Fruit fly (Drosophila melanogaster) whole organism, prepupa: ENCODE data around the gene CG11672.

Source experiments
- CG10669 ChIP-seq: fragments of 200-800 bp; sonication (Bioruptor generic); optimal IDR thresholded peaks from 3 replicates; lab custom pipeline; 2018; ENCODE audit warnings: missing biosample characterization, mild to moderate bottlenecking, missing genetic modification characterization, moderate library complexity
- CG11294 ChIP-seq: fragments of 200-800 bp; sonication (Bioruptor generic); IDR thresholded peaks from 2 replicates; pipeline ENCODE4 v1.3.6; 2022; ENCODE audit warnings: missing biosample characterization, missing genetic modification characterization
- CG15336 ChIP-seq: fragments of 200-800 bp; sonication (Bioruptor generic); IDR thresholded peaks from 2 replicates; pipeline ENCODE4 v1.3.6; 2022; ENCODE audit warnings: missing biosample characterization, missing genetic modification characterization
- CG16779 ChIP-seq: fragments of 200-800 bp; sonication (Bioruptor generic); optimal IDR thresholded peaks from 3 replicates; lab custom pipeline; 2017; ENCODE audit warnings: missing biosample characterization, mild to moderate bottlenecking, missing genetic modification characterization
- CG31627 ChIP-seq: fragments of 200-800 bp; sonication (Bioruptor generic); optimal IDR thresholded peaks from 3 replicates; lab custom pipeline; 2016; ENCODE audit warnings: missing biosample characterization, missing genetic modification characterization
- CG32006 ChIP-seq: fragments of 200-800 bp; sonication (Bioruptor generic); optimal IDR thresholded peaks from 3 replicates; lab custom pipeline; 2017; ENCODE audit warnings: missing biosample characterization, mild to moderate bottlenecking, missing genetic modification characterization
- CG3919 ChIP-seq: fragments of 200-800 bp; sonication (Bioruptor generic); optimal IDR thresholded peaks from 3 replicates; lab custom pipeline; 2016; ENCODE audit warnings: missing biosample characterization, missing genetic modification characterization
- CG4318 ChIP-seq: fragments of 200-800 bp; sonication (Bioruptor generic); optimal IDR thresholded peaks from 3 replicates; lab custom pipeline; 2017; ENCODE audit warnings: missing biosample characterization, mild to moderate bottlenecking, missing genetic modification characterization
- CG6163 ChIP-seq: fragments of 200-800 bp; sonication (Bioruptor generic); IDR thresholded peaks from 3 replicates; pipeline ENCODE4 v1.3.6; 2022; ENCODE audit warnings: missing biosample characterization, missing genetic modification characterization
- CG6276 ChIP-seq: fragments of 200-800 bp; sonication (Bioruptor generic); optimal IDR thresholded peaks from 2 replicates; lab custom pipeline; 2017; ENCODE audit warnings: missing biosample characterization, mild to moderate bottlenecking, missing genetic modification characterization
- CG6792 ChIP-seq: fragments of 200-800 bp; sonication (Bioruptor generic); optimal IDR thresholded peaks from 3 replicates; lab custom pipeline; 2016; ENCODE audit warnings: missing biosample characterization, missing genetic modification characterization
- CG6808 ChIP-seq: fragments of 200-800 bp; sonication (Bioruptor generic); optimal IDR thresholded peaks from 3 replicates; lab custom pipeline; 2017; ENCODE audit warnings: missing biosample characterization, missing genetic modification characterization, mild to moderate bottlenecking, moderate library complexity, missing genetic modification reagents
- CG6854 ChIP-seq: fragments of 200-800 bp; sonication (Bioruptor generic); optimal IDR thresholded peaks from 2 replicates; lab custom pipeline; 2017; ENCODE audit warnings: missing biosample characterization, mild to moderate bottlenecking, missing genetic modification characterization
- CG7368 ChIP-seq: fragments of 200-800 bp; sonication (Bioruptor generic); optimal IDR thresholded peaks from 3 replicates; lab custom pipeline; 2016; ENCODE audit warnings: missing biosample characterization, missing genetic modification characterization
- CG8119 ChIP-seq: fragments of 200-800 bp; sonication (Bioruptor generic); IDR thresholded peaks from 3 replicates; pipeline ENCODE4 v1.3.6; 2022; ENCODE audit warnings: missing biosample characterization, missing genetic modification characterization
- CG8319 ChIP-seq: fragments of 200-800 bp; sonication (Bioruptor generic); optimal IDR thresholded peaks from 3 replicates; lab custom pipeline; 2016; ENCODE audit warnings: missing biosample characterization, missing genetic modification characterization
- CG8632 ChIP-seq: fragments of 200-800 bp; sonication (Bioruptor generic); optimal IDR thresholded peaks from 3 replicates; lab custom pipeline; 2016; ENCODE audit warnings: missing biosample characterization, missing genetic modification characterization
- Eip78C ChIP-seq: fragments of 200-800 bp; sonication (Bioruptor generic); peaks from one replicate; lab custom pipeline; 2016; ENCODE audit warnings: missing biosample characterization, missing genetic modification characterization
- Ets21C ChIP-seq: fragments of 200-800 bp; sonication (Bioruptor generic); optimal IDR thresholded peaks from 3 replicates; lab custom pipeline; 2016; ENCODE audit warnings: missing biosample characterization, missing genetic modification characterization
- Ets96B ChIP-seq: fragments of 200-800 bp; optimal IDR thresholded peaks from 2 replicates; lab custom pipeline; 2019; ENCODE audit warnings: missing biosample characterization, mild to moderate bottlenecking, missing genetic modification characterization, moderate library complexity
- Gug ChIP-seq: fragments of 200-800 bp; sonication (Bioruptor generic); IDR thresholded peaks from 2 replicates; pipeline ENCODE4 v1.3.6; 2022; ENCODE audit warnings: missing biosample characterization, missing genetic modification characterization
- Hr39 ChIP-seq: fragments of 200-800 bp; sonication (Bioruptor generic); optimal IDR thresholded peaks from 2 replicates; lab custom pipeline; 2016; ENCODE audit warnings: missing biosample characterization, missing genetic modification characterization
- Hr4 ChIP-seq: fragments of 200-800 bp; sonication (Bioruptor generic); optimal IDR thresholded peaks from 3 replicates; lab custom pipeline; 2016; ENCODE audit warnings: missing biosample characterization, missing genetic modification characterization
- Lpt ChIP-seq: fragments of 200-800 bp; sonication (Bioruptor generic); optimal IDR thresholded peaks from 3 replicates; lab custom pipeline; 2016; ENCODE audit warnings: missing biosample characterization, missing genetic modification characterization
- OdsH ChIP-seq: fragments of 200-800 bp; sonication (Bioruptor generic); optimal IDR thresholded peaks from 3 replicates; lab custom pipeline; 2016; ENCODE audit warnings: missing biosample characterization, missing genetic modification characterization
- Sox102F ChIP-seq: fragments of 200-800 bp; sonication (Bioruptor generic); optimal IDR thresholded peaks from 2 replicates; lab custom pipeline; 2016; ENCODE audit warnings: missing biosample characterization, mild to moderate bottlenecking, missing genetic modification characterization
- Sox15 ChIP-seq: fragments of 200-800 bp; sonication (Bioruptor generic); optimal IDR thresholded peaks from 3 replicates; lab custom pipeline; 2016; ENCODE audit warnings: missing biosample characterization, missing genetic modification characterization
- achi ChIP-seq: fragments of 200-800 bp; sonication (Bioruptor generic); optimal IDR thresholded peaks from 3 replicates; lab custom pipeline; 2016; ENCODE audit warnings: missing biosample characterization, missing genetic modification characterization
- dac ChIP-seq: fragments of 200-800 bp; sonication (Bioruptor generic); optimal IDR thresholded peaks from 2 replicates; lab custom pipeline; 2017; ENCODE audit warnings: missing biosample characterization, mild to moderate bottlenecking, missing genetic modification characterization
- eg ChIP-seq: fragments of 200-800 bp; sonication (Bioruptor generic); IDR thresholded peaks from 3 replicates; pipeline ENCODE4 v1.3.6; 2022; ENCODE audit warnings: missing biosample characterization, missing genetic modification characterization
- esn ChIP-seq: fragments of 200-800 bp; sonication (Bioruptor generic); optimal IDR thresholded peaks from 2 replicates; lab custom pipeline; 2016; ENCODE audit warnings: missing biosample characterization, mild to moderate bottlenecking, missing genetic modification characterization, moderate library complexity
- fd59A ChIP-seq: fragments of 200-800 bp; sonication (Bioruptor generic); optimal IDR thresholded peaks from 2 replicates; lab custom pipeline; 2017; ENCODE audit warnings: missing biosample characterization, mild to moderate bottlenecking, missing genetic modification characterization, missing genetic modification reagents
- fd85E ChIP-seq: fragments of 200-800 bp; sonication (Bioruptor generic); optimal IDR thresholded peaks from 3 replicates; lab custom pipeline; 2016; ENCODE audit warnings: missing biosample characterization, missing genetic modification characterization
- lz ChIP-seq: fragments of 200-800 bp; sonication (Bioruptor generic); optimal IDR thresholded peaks from 3 replicates; lab custom pipeline; 2016; ENCODE audit warnings: missing biosample characterization, missing genetic modification characterization
- pdm3 ChIP-seq: fragments of 200-800 bp; sonication (Bioruptor generic); optimal IDR thresholded peaks from 3 replicates; lab custom pipeline; 2016; ENCODE audit warnings: missing biosample characterization, missing genetic modification characterization
- salr ChIP-seq, 2 experiments: fragments of 200-800 bp; sonication (Bioruptor generic); optimal IDR thresholded peaks; 3 replicates each; lab custom pipeline; 2016 to 2018; ENCODE audit warnings: missing biosample characterization in 2 of 2, missing genetic modification characterization in 2 of 2, mild to moderate bottlenecking in 1 of 2
- spab ChIP-seq: fragments of 200-800 bp; sonication (Bioruptor generic); optimal IDR thresholded peaks from 2 replicates; lab custom pipeline; 2017; ENCODE audit warnings: missing biosample characterization, mild to moderate bottlenecking, missing genetic modification characterization, missing genetic modification reagents
- ss ChIP-seq, 2 experiments: fragments of 200-800 bp; sonication (Bioruptor generic); optimal IDR thresholded peaks; 2 replicates in 1 of 2; 3 replicates in 1 of 2; lab custom pipeline; 2017 to 2018; ENCODE audit warnings: mild to moderate bottlenecking in 2 of 2, missing biosample characterization in 2 of 2, missing genetic modification characterization in 2 of 2, moderate library complexity in 1 of 2

Gene CG11672

dm6 chr3R:8264302-8265080, 25.9 kb downstream of the CG11672 start, which contains the start of the genes RPA1 and Mcm2 (continued):
- TF ChIP-seq esn (peak; percentile 85), achi (GFP tag; lab: Kevin White, UChicago) (peak; percentile 80), CG31627 (peak; percentile 87), Lpt (GFP tag; lab: Kevin White, UChicago) (peak; percentile 75), CG6163 (GFP tag; lab: Robert Waterston, UW) (peak; percentile 68; the same call in 2 of the 3 replicates), CG3919 (peak; percentile 83), CG6854 (GFP tag; lab: Kevin White, UChicago) (peak; percentile 42), Ets21C (GFP tag; lab: Kevin White, UChicago) (peak; percentile 78), Ets96B (tag; lab: Kevin White, UChicago) (peak; percentile 75), ss (GFP tag; optimal IDR thresholded peaks at IDR 0.05; lab: Kevin White, UChicago) (no peak), CG8119 (GFP tag; lab: Robert Waterston, UW) (peak; percentile 66; the same call in 2 of the 3 replicates), CG32006 (GFP tag; lab: Kevin White, UChicago) (peak; percentile 88), Eip78C (GFP tag; lab: Kevin White, UChicago) (peak; percentile 93)

- TF ChIP-seq Sox102F (no peak), Gug (no peak), Sox15 (GFP tag; lab: Kevin White, UChicago) (no peak), spab (GFP tag; lab: Kevin White, UChicago) (no peak), CG3919 (no peak), fd59A (no peak), Hr39 (no peak), eg (no peak)
These were observed 28.7 kb downstream of the CG11672 start for dm6 chr3R:8261634-8262033.

DNA sequence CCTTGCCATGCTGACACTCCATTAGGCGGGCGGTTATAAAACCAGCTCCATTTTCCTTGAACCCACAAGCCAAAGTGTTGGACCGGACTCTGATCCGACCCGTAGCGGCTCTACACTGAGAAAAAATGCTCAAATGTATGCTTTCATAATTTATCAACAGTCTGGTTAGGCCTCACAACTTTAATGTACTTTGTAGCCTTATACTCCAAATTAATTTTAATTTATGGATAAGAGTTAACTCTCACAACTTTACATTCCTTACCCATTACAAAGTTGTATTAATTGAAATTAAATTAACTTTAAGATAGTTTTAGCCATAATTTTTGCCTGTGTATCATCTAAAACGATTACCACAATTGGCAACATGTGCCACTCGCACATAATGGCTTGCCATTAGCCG, 34.3 kb downstream of the CG11672 start:
- peak; percentile 70 for TF ChIP-seq Eip78C (GFP tag; lab: Kevin White, UChicago)
- TF ChIP-seq Ets21C (GFP tag; lab: Kevin White, UChicago), result no peak
- peak; percentile 77 for TF ChIP-seq CG32006 (GFP tag; lab: Kevin White, UChicago)
- TF ChIP-seq CG8319 (GFP tag; lab: Kevin White, UChicago), result no peak
- TF ChIP-seq salr (GFP tag; optimal IDR thresholded peaks at IDR 0.05; lab: Kevin White, UChicago), result peak in 1 of 2 experiments; percentile 30
- peak; percentile 45; the same call in 1 of the 2 replicates for TF ChIP-seq Gug
- TF ChIP-seq esn, result no peak
- TF ChIP-seq CG10669 (GFP tag; lab: Kevin White, UChicago), result no peak
- TF ChIP-seq Sox102F, result no peak
- peak; percentile 37 for TF ChIP-seq dac (GFP tag; lab: Kevin White, UChicago)
- no peak for TF ChIP-seq CG6808
- TF ChIP-seq CG16779 (tag; lab: Kevin White, UChicago), result no peak
- peak; percentile 84 for TF ChIP-seq CG8119 (GFP tag; lab: Robert Waterston, UW)
- TF ChIP-seq CG6854 (GFP tag; lab: Kevin White, UChicago), result no peak
- no peak for TF ChIP-seq CG8632 (GFP tag; lab: Kevin White, UChicago)
- TF ChIP-seq CG11294 (GFP tag; lab: Robert Waterston, UW), result peak; percentile 20; the same call in 1 of the 2 replicates
- peak; percentile 58 for TF ChIP-seq Lpt (GFP tag; lab: Kevin White, UChicago)
- TF ChIP-seq CG6792 (GFP tag; lab: Kevin White, UChicago), result no peak
- TF ChIP-seq lz (GFP tag; lab: Kevin White, UChicago), result no peak
- TF ChIP-seq pdm3, result peak; percentile 40
- peak; percentile 86 for TF ChIP-seq CG15336 (GFP tag; lab: Robert Waterston, UW)
- TF ChIP-seq CG31627, result no peak
- TF ChIP-seq CG4318, result peak; percentile 58
- TF ChIP-seq fd85E, result no peak
- TF ChIP-seq CG7368 (GFP tag; lab: Kevin White, UChicago), result no peak
- peak; percentile 39 for TF ChIP-seq OdsH (GFP tag; lab: Kevin White, UChicago)
- peak; percentile 73 for TF ChIP-seq Hr4 (GFP tag; lab: Kevin White, UChicago)
- TF ChIP-seq CG6276 (GFP tag; lab: Kevin White, UChicago), result peak; percentile 71
